Worm (Caenorhabditis elegans): ENCODE data around the gene F46G10.2.
A peak's percentile ranks its signal among the peaks of the same experiment; 100 is the strongest.

The F46G10.2 gene

DNA sequence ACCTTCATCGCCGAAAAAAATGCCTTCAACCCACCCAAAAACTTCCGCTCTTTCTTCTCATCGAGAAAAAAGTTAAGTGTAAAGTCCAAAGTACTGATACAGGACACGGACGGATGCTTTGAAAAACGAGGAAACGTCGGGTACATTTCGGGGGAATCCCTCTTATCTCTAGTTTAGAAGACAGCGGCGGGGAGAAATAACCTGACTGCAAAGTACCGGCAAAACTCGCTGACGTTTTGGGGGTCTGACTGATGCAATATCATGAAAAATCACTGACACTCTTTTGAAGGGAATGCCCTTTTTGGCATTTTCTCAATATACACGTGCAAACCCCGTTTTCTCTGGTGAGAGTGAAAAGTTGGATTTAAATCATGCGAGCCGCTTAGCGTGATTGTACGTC is 33.7 kb downstream of the F46G10.2 start:
- TF ChIP-seq gei-8 (GFP tag; optimal IDR thresholded peaks at IDR 0.05) (peak; percentile 94), zfp-3 (GFP tag; conservative IDR thresholded peaks at IDR 0.05) (0 out of 2 replicates have a peak, but pooled peaks have one; percentile 32), unc-130 (GFP tag; optimal IDR thresholded peaks at IDR 0.05) (no peak), Y105C5A.15 (GFP tag; IDR thresholded peaks at IDR 0.05) (no peak), lin-15B (tag; optimal IDR thresholded peaks at IDR 0.05) (no peak), lin-29 (GFP tag; IDR thresholded peaks at IDR 0.05) (no peak), mxl-3 (GFP tag; optimal IDR thresholded peaks at IDR 0.05) (peak; percentile 97), tra-1 (GFP tag; IDR thresholded peaks at IDR 0.05) (peak; percentile 88), egl-43 (GFP tag; IDR thresholded peaks at IDR 0.05) (no peak), hif-1 (tag; optimal IDR thresholded peaks at IDR 0.05) (peak in 1 of 2 experiments; percentile 82), ZK337.2 (GFP tag; IDR thresholded peaks at IDR 0.05) (no peak), arid-1 (GFP tag; conservative IDR thresholded peaks at IDR 0.05) (no peak), lin-1 (GFP tag; IDR thresholded peaks at IDR 0.05) (peak; percentile 90), mep-1 (tag; optimal IDR thresholded peaks at IDR 0.05) (peak; percentile 80), snpc-1.2 (GFP tag; IDR thresholded peaks at IDR 0.05) (no peak), set-16 (GFP tag; IDR thresholded peaks at IDR 0.05) (no peak), nhr-11 (tag; optimal IDR thresholded peaks at IDR 0.05) (peak; percentile 70), mdt-29 (GFP tag; IDR thresholded peaks at IDR 0.05) (0 out of 2 replicates have a peak, but pooled peaks have one; percentile 60), dve-1 (tag; optimal IDR thresholded peaks at IDR 0.05; ENCODE audit: insufficient read depth) (peak; percentile 92), nhr-28 (tag; optimal IDR thresholded peaks at IDR 0.05) (peak; percentile 92), skn-1 (tag; optimal IDR thresholded peaks at IDR 0.05) (no peak), F37D6.2 (tag; optimal IDR thresholded peaks at IDR 0.05) (no peak), nhr-6 (tag; optimal IDR thresholded peaks at IDR 0.05) (peak; percentile 14), hlh-30 (tag; optimal IDR thresholded peaks at IDR 0.05; ENCODE audit: insufficient read depth) (peak; percentile 84), lir-3 (tag; optimal IDR thresholded peaks at IDR 0.05) (no peak), snpc-4 (tag; optimal IDR thresholded peaks at IDR 0.05) (no peak), T20F7.1 (GFP tag; optimal IDR thresholded peaks at IDR 0.05) (no peak), unc-62 (GFP tag; optimal IDR thresholded peaks at IDR 0.05 in 1 of 2) (peak in 1 of 2 experiments; percentile 67), unc-62 (tag; optimal IDR thresholded peaks at IDR 0.05) (no peak), hlh-11 (tag; optimal IDR thresholded peaks at IDR 0.05) (peak; percentile 94), nhr-77 (tag; optimal IDR thresholded peaks at IDR 0.05) (peak; percentile 75), cey-2 (tag; optimal IDR thresholded peaks at IDR 0.05; ENCODE audit: borderline replicate concordance, insufficient read depth) (no peak), nhr-76 (tag; optimal IDR thresholded peaks at IDR 0.05) (peak; percentile 57), ceh-82 (tag; optimal IDR thresholded peaks at IDR 0.05) (no peak), ces-1 (GFP tag; optimal IDR thresholded peaks at IDR 0.05) (no peak), ama-1 (optimal IDR thresholded peaks at IDR 0.05) (no peak), vab-7 (GFP tag; IDR thresholded peaks at IDR 0.05) (no peak), aha-1 (tag) (peak; percentile 100), daf-16 (GFP tag; optimal IDR thresholded peaks at IDR 0.05) (no peak), daf-16 (tag; optimal IDR thresholded peaks at IDR 0.05) (peak; percentile 35), mes-2 (tag; optimal IDR thresholded peaks at IDR 0.05; ENCODE audit: poor library complexity, severe bottlenecking) (peak; percentile 46), nhr-25 (tag; optimal IDR thresholded peaks at IDR 0.05; ENCODE audit: borderline replicate concordance, insufficient read depth) (peak; percentile 83), nhr-42 (GFP tag; IDR thresholded peaks at IDR 0.05) (no peak), zip-2 (tag; optimal IDR thresholded peaks at IDR 0.05) (no peak), fkh-10 (GFP tag; optimal IDR thresholded peaks at IDR 0.05) (no peak), ztf-11 (tag; optimal IDR thresholded peaks at IDR 0.05) (no peak), saeg-2 (GFP tag; IDR thresholded peaks at IDR 0.05) (0 out of 2 replicates have a peak, but pooled peaks have one; percentile 51), aly-2 (tag; optimal IDR thresholded peaks at IDR 0.05) (no peak), nhr-41 (GFP tag; IDR thresholded peaks at IDR 0.05) (no peak), mxl-2 (GFP tag; conservative IDR thresholded peaks at IDR 0.05) (peak; percentile 77; the same call in 1 of the 2 replicates), nhr-237 (tag; optimal IDR thresholded peaks at IDR 0.05) (no peak), attf-4 (tag; optimal IDR thresholded peaks at IDR 0.05) (no peak)
